Fruit fly (Drosophila melanogaster): ENCODE data around the gene Tsp74F.
A peak's percentile ranks its signal among the peaks of the same experiment; 100 is the strongest.

Tsp74F gene

DNA sequence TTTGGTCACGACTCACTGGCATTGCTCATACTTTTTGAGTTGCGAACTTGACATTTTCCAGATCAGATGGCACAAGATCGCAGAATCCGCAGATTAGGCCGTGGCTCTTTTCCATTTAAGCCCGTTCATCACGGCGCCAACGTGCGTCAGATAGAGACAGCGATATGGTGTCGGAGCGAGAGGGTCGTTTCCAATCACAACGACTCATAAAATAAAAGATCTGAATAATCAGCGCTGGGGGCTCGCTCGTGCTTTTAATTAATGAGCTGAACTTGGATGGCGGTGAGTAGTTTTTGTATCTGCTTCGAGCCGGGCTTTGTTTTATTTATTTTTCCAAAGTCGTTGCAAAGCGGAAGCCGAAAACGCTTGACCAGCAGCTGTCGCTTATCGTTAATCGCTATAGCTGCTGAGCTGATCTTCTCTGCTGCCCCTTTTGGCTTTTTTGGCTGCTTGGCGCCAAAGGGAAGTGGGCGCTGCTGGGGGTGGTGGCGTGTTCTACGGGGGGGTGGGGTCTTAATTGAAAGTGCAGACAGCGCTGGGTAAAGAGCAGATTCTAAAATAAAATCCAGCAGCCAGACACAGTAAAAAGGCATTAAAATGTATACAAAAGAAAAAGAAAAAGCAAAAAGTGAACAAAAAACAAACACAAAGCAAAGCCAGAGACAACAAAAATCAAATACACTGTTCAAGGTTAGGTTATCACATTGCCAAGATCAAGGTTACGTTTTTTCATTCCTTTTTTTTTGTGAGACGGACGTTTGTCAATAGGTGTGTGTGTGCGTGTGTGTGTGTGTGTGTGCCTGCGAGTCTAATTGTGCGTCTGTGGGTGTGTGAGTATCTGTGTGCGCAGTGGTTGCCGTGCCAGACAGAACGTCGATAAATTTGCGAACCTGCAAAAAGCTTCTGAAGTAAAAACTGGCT is 26.8 kb upstream of the Tsp74F start:
- TF ChIP-seq CrebA (GFP tag; optimal IDR thresholded peaks at IDR 0.05; ENCODE audit: borderline replicate concordance) (peak; percentile 78), rgr (GFP tag; optimal IDR thresholded peaks at IDR 0.05) (peak; percentile 38), Dfd (GFP tag; optimal IDR thresholded peaks at IDR 0.05) (peak; percentile 91), brk (GFP tag; optimal IDR thresholded peaks at IDR 0.05) (peak; percentile 47), foxo (GFP tag; optimal IDR thresholded peaks at IDR 0.05) (peak in 1 of 2 experiments; percentile 34), GATAd (GFP tag; optimal IDR thresholded peaks at IDR 0.05) (no peak), fru (GFP tag; optimal IDR thresholded peaks at IDR 0.05) (peak; percentile 29), jim (GFP tag; optimal IDR thresholded peaks at IDR 0.05) (peak; percentile 93), dsf (GFP tag; optimal IDR thresholded peaks at IDR 0.05; ENCODE audit: borderline replicate concordance) (no peak), dl (GFP tag; optimal IDR thresholded peaks at IDR 0.05; ENCODE audit: insufficient read depth in 1 of 2, partially characterized antibody in 2 of 2) (no peak), usp (GFP tag; optimal IDR thresholded peaks at IDR 0.05) (no peak), dmrt93B (GFP tag; optimal IDR thresholded peaks at IDR 0.05) (no peak), OdsH (GFP tag; optimal IDR thresholded peaks at IDR 0.05) (peak; percentile 2), pan (optimal IDR thresholded peaks at IDR 0.05) (no peak), Jra (GFP tag; optimal IDR thresholded peaks at IDR 0.05) (peak; percentile 30), psq (GFP tag; optimal IDR thresholded peaks at IDR 0.05) (peak; percentile 40), Sp1 (GFP tag; optimal IDR thresholded peaks at IDR 0.05) (peak; percentile 64), Hnf4 (GFP tag; optimal IDR thresholded peaks at IDR 0.05) (peak; percentile 32), Rel (GFP tag; optimal IDR thresholded peaks at IDR 0.05) (peak; percentile 31), Rel (tag; optimal IDR thresholded peaks at IDR 0.05) (peak; percentile 52), h (GFP tag; optimal IDR thresholded peaks at IDR 0.05) (peak; percentile 39)

DNA sequence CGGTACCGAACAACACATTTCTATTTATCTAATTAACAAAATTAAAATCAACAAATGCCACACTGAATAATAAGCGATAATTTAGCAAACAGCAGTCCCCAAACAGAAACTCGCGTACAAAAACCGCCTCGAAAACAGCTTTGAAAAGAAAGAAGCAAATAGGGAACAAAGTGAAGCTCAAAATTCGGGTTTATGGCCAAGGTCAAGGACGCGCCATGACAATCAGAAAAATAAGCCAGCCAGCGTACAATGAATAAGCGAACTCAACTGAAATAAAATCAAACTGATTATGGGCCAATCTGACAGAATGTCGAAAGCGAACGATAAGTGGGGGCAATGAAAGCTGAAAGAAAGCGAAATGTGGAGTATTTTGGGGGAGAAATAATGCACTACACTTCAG is 25.8 kb upstream of the Tsp74F start:
- no peak for TF ChIP-seq Hnf4 (GFP tag; optimal IDR thresholded peaks at IDR 0.05)
- TF ChIP-seq h (GFP tag; optimal IDR thresholded peaks at IDR 0.05): peak; percentile 9
- TF ChIP-seq brk (GFP tag; optimal IDR thresholded peaks at IDR 0.05): no peak
- no peak for TF ChIP-seq lola (GFP tag; optimal IDR thresholded peaks at IDR 0.05)
- no peak for TF ChIP-seq dsf (GFP tag; optimal IDR thresholded peaks at IDR 0.05; ENCODE audit: borderline replicate concordance)
- TF ChIP-seq ey (GFP tag; optimal IDR thresholded peaks at IDR 0.05): no peak
- TF ChIP-seq Hr78 (GFP tag; optimal IDR thresholded peaks at IDR 0.05): no peak
- TF ChIP-seq CrebA (GFP tag; optimal IDR thresholded peaks at IDR 0.05; ENCODE audit: borderline replicate concordance): peak; percentile 7
- no peak for TF ChIP-seq rgr (GFP tag; optimal IDR thresholded peaks at IDR 0.05)
- TF ChIP-seq tai (GFP tag; optimal IDR thresholded peaks at IDR 0.05): peak; percentile 35
- TF ChIP-seq dl (GFP tag; optimal IDR thresholded peaks at IDR 0.05; ENCODE audit: insufficient read depth in 1 of 2, partially characterized antibody in 2 of 2): no peak
- no peak for TF ChIP-seq Hr83 (GFP tag; optimal IDR thresholded peaks at IDR 0.05; ENCODE audit: poor library complexity, severe bottlenecking)
- no peak for TF ChIP-seq Rel (GFP tag; optimal IDR thresholded peaks at IDR 0.05)
- peak; percentile 17 for TF ChIP-seq Rel (tag; optimal IDR thresholded peaks at IDR 0.05)

DNA sequence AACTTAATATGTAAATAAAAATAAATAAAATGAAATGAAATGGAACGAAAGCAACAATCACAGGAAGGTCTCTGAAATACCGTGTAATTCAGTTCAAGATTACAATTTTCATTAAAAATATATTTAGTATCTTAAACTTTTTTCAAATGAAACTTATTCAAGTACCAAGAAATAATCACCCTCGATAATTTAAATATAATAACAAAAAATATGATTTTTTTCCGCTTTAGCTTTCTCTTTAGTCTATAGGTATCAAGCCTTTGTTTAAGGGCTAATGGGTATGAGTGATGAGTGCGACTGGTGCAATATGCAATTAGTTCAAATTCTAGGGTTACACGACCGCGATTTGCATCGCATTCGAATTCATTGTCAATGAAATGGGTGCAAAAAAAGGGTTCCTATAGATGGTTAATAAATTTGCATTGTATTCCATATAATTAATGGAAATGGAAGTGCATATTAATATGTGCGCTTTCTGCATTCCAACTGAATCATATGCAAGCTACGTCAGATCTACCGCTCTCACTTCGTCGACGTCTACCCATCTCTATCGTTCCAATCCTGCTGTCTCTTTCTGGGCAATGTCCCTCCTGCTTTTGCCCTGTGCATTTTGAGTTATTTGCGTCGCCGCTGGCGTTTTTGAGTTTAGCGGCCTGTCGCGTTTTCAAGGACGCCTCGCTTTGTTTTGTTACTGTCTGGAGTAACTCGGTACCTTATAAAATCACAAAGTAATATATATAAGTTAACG is 22.2 kb upstream of the Tsp74F start:
- no peak for TF ChIP-seq dmrt93B (GFP tag; optimal IDR thresholded peaks at IDR 0.05)
- TF ChIP-seq OdsH (GFP tag; optimal IDR thresholded peaks at IDR 0.05): peak; percentile 14
- no peak for TF ChIP-seq Rel (GFP tag; optimal IDR thresholded peaks at IDR 0.05)
- peak; percentile 47 for TF ChIP-seq Rel (tag; optimal IDR thresholded peaks at IDR 0.05)
- peak; percentile 28 for TF ChIP-seq fru (GFP tag; optimal IDR thresholded peaks at IDR 0.05)
- peak; percentile 67 for TF ChIP-seq tai (GFP tag; optimal IDR thresholded peaks at IDR 0.05)
- TF ChIP-seq Hnf4 (GFP tag; optimal IDR thresholded peaks at IDR 0.05): peak; percentile 53
- no peak for TF ChIP-seq lola (GFP tag; optimal IDR thresholded peaks at IDR 0.05)
- peak; percentile 24 for TF ChIP-seq br (GFP tag; optimal IDR thresholded peaks at IDR 0.05)
- TF ChIP-seq ey (GFP tag; optimal IDR thresholded peaks at IDR 0.05): no peak
- TF ChIP-seq h (GFP tag; optimal IDR thresholded peaks at IDR 0.05): no peak
- no peak for TF ChIP-seq Mio (GFP tag; optimal IDR thresholded peaks at IDR 0.05)

DNA sequence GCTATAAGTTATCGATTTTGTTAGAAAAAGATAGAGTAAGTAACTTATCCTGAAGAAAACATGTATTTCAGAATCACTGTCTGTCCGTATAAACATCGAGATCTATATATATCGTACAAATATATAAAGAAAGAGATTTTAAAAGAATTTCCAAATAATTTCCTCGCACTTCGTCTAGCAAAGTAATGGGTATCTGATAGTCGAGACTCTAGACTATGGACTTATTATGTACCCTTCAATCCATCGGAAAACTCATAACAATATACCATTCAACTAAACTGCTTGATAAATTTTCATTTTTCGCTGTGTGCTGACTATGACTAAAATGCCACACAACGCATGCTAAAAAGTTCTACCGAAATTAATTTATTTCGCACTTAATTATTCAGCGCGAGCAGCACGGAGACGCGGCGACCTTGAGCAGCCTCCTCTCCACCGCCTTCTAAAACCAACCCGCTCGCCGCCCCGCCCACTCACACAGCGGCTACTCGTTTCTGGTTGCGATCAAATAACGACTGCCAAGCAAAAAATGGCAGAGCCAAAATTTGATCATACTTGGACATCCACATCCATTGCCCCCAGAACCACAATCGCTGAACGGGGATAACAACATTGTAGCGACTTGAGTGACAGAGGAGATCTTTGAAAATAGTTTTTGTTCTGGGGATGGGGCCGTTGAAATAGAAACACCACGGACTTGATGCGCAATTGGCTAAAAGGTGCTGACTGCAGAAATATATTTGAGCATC is 20.3 kb upstream of the Tsp74F start:
- peak; percentile 8 for TF ChIP-seq h (GFP tag; optimal IDR thresholded peaks at IDR 0.05)
- TF ChIP-seq dsf (GFP tag; optimal IDR thresholded peaks at IDR 0.05; ENCODE audit: borderline replicate concordance): no peak
- TF ChIP-seq ey (GFP tag; optimal IDR thresholded peaks at IDR 0.05): no peak
- no peak for TF ChIP-seq CrebA (GFP tag; optimal IDR thresholded peaks at IDR 0.05; ENCODE audit: borderline replicate concordance)

Measured in whole organism, wandering third instar larva.